Fruit fly (Drosophila melanogaster) whole organism, embryonic: ENCODE measurements around the gene tipE.
A peak's percentile ranks its signal among the peaks of the same experiment; 100 is the strongest.

Experiments used
- Bdp1 ChIP-seq: fragments of 200-800 bp; sonication (Bioruptor generic); optimal IDR thresholded peaks from 3 replicates; lab custom pipeline; 2016; ENCODE audit warnings: missing biosample characterization, missing genetic modification characterization
- C15 ChIP-seq: fragments of 200-800 bp; sonication (Bioruptor generic); IDR thresholded peaks from 3 replicates; pipeline ENCODE4 v1.3.6; 2022; ENCODE audit warnings: missing biosample characterization, missing genetic modification characterization
- CG14050 ChIP-seq: fragments of 200-800 bp; sonication (Bioruptor generic); IDR thresholded peaks from 3 replicates; pipeline ENCODE4 v1.3.6; 2022; ENCODE audit warnings: missing biosample characterization, missing genetic modification characterization
- CG14710 ChIP-seq: fragments of 200-800 bp; sonication (Bioruptor generic); optimal IDR thresholded peaks from 3 replicates; lab custom pipeline; 2019; ENCODE audit warnings: missing biosample characterization, mild to moderate bottlenecking, missing genetic modification characterization, moderate library complexity
- CG15696 ChIP-seq: fragments of 200-800 bp; sonication (Bioruptor generic); optimal IDR thresholded peaks from 2 replicates; lab custom pipeline; 2019; ENCODE audit warnings: missing biosample characterization, mild to moderate bottlenecking, missing genetic modification characterization, moderate library complexity
- CG16815 ChIP-seq: fragments of 200-800 bp; sonication (Bioruptor generic); optimal IDR thresholded peaks from 3 replicates; lab custom pipeline; 2017; ENCODE audit warnings: missing biosample characterization, mild to moderate bottlenecking, missing genetic modification characterization
- CG17186 ChIP-seq: fragments of 200-800 bp; sonication (Bioruptor generic); optimal IDR thresholded peaks from 3 replicates; lab custom pipeline; 2017; ENCODE audit warnings: missing biosample characterization, missing genetic modification reagents, missing genetic modification characterization
- CG1792 ChIP-seq: fragments of 200-800 bp; sonication (Bioruptor generic); optimal IDR thresholded peaks from 2 replicates; lab custom pipeline; 2016; ENCODE audit warnings: missing biosample characterization, missing genetic modification characterization
- CG2116 ChIP-seq: fragments of 200-800 bp; sonication (Bioruptor generic); optimal IDR thresholded peaks from 3 replicates; lab custom pipeline; 2018; ENCODE audit warnings: missing biosample characterization, mild to moderate bottlenecking, missing genetic modification characterization
- CG2712 ChIP-seq: fragments of 200-800 bp; optimal IDR thresholded peaks from 3 replicates; lab custom pipeline; 2019; ENCODE audit warnings: missing biosample characterization, mild to moderate bottlenecking, missing genetic modification characterization, moderate library complexity
- CG33557 ChIP-seq: fragments of 200-800 bp; sonication (Bioruptor generic); optimal IDR thresholded peaks from 2 replicates; lab custom pipeline; 2019; ENCODE audit warnings: missing biosample characterization, mild to moderate bottlenecking, missing genetic modification characterization, moderate library complexity
- CG4282 ChIP-seq: fragments of 200-800 bp; sonication (Bioruptor generic); optimal IDR thresholded peaks from 2 replicates; lab custom pipeline; 2016; ENCODE audit warnings: missing biosample characterization, missing genetic modification characterization
- CG4404 ChIP-seq: fragments of 200-800 bp; sonication (Bioruptor generic); IDR thresholded peaks from 2 replicates; pipeline ENCODE4 v1.3.6; 2022; ENCODE audit warnings: missing biosample characterization, missing genetic modification characterization
- CG6654 ChIP-seq: fragments of 200-800 bp; sonication (Bioruptor generic); optimal IDR thresholded peaks from 2 replicates; lab custom pipeline; 2017; ENCODE audit warnings: missing biosample characterization, mild to moderate bottlenecking, missing genetic modification characterization
- CG7372 ChIP-seq: fragments of 200-800 bp; sonication (Bioruptor generic); IDR thresholded peaks from 2 replicates; pipeline ENCODE4 v1.3.6; 2022; ENCODE audit warnings: missing biosample characterization, missing genetic modification characterization
- CG8089 ChIP-seq: fragments of 200-800 bp; sonication (Bioruptor generic); optimal IDR thresholded peaks from 3 replicates; lab custom pipeline; 2016; ENCODE audit warnings: missing biosample characterization, missing genetic modification characterization
- CG8944 ChIP-seq: fragments of 200-800 bp; sonication (Bioruptor generic); optimal IDR thresholded peaks from 3 replicates; lab custom pipeline; 2016; ENCODE audit warnings: missing biosample characterization, missing genetic modification characterization
- CG9437 ChIP-seq: fragments of 200-800 bp; sonication (Bioruptor generic); optimal IDR thresholded peaks from 2 replicates; lab custom pipeline; 2018; ENCODE audit warnings: missing biosample characterization, mild to moderate bottlenecking, missing genetic modification characterization
- CG9797 ChIP-seq: fragments of 200-800 bp; sonication (Bioruptor generic); optimal IDR thresholded peaks from 3 replicates; lab custom pipeline; 2018; ENCODE audit warnings: missing biosample characterization, mild to moderate bottlenecking, missing genetic modification characterization
- Dbx ChIP-seq: fragments of 200-800 bp; sonication (Bioruptor generic); IDR thresholded peaks from 3 replicates; pipeline ENCODE4 v1.3.6; 2022; ENCODE audit warnings: missing biosample characterization, missing genetic modification characterization
- Dfd ChIP-seq, 2 experiments: fragments of >200 bp; optimal IDR thresholded peaks; 2 replicates each; lab custom pipeline; 2017; ENCODE audit warnings: missing biosample characterization in 2 of 2, missing genetic modification characterization in 2 of 2
- Gsc ChIP-seq: fragments of 200-800 bp; sonication (Bioruptor generic); IDR thresholded peaks from 2 replicates; pipeline ENCODE4 v1.3.6; 2022; ENCODE audit warnings: missing biosample characterization, missing genetic modification characterization
- HmgD ChIP-seq: fragments of 200-800 bp; sonication (Bioruptor generic); optimal IDR thresholded peaks from 3 replicates; lab custom pipeline; 2016; ENCODE audit warnings: missing biosample characterization, missing genetic modification characterization
- Hmr ChIP-seq: fragments of 200-800 bp; sonication (Bioruptor generic); optimal IDR thresholded peaks from 3 replicates; lab custom pipeline; 2017; ENCODE audit warnings: mild to moderate bottlenecking, missing biosample characterization, missing genetic modification reagents, missing genetic modification characterization
- Hr51 ChIP-seq, 2 experiments: fragments of 200-800 bp; sonication (Bioruptor generic); optimal IDR thresholded peaks; 2 replicates in 1 of 2; 3 replicates in 1 of 2; lab custom pipeline; 2016 to 2018; ENCODE audit warnings: missing biosample characterization in 2 of 2, missing genetic modification characterization in 2 of 2, mild to moderate bottlenecking in 1 of 2, moderate library complexity in 1 of 2
- NC2α ChIP-seq: fragments of 200-800 bp; sonication (Bioruptor generic); optimal IDR thresholded peaks from 2 replicates; lab custom pipeline; 2016; ENCODE audit warnings: missing biosample characterization, missing genetic modification characterization
- NFAT ChIP-seq: fragments of 200-800 bp; sonication (Bioruptor generic); IDR thresholded peaks from 2 replicates; pipeline ENCODE4 v1.3.6; 2022; ENCODE audit warnings: missing biosample characterization, missing genetic modification characterization
- Xrp1 ChIP-seq: fragments of 200-800 bp; sonication (Bioruptor generic); IDR thresholded peaks from 2 replicates; pipeline ENCODE4 v1.3.6; 2022; ENCODE audit warnings: missing biosample characterization, missing genetic modification characterization
- abd-A ChIP-seq: fragments of 200-800 bp; sonication (Bioruptor generic); optimal IDR thresholded peaks from 3 replicates; lab custom pipeline; 2019; ENCODE audit warnings: missing biosample characterization, mild to moderate bottlenecking, missing genetic modification characterization, moderate library complexity
- al ChIP-seq: fragments of 200-800 bp; sonication (Bioruptor generic); IDR thresholded peaks from 2 replicates; pipeline ENCODE4 v1.3.6; 2022; ENCODE audit warnings: missing biosample characterization, missing genetic modification characterization
- aop ChIP-seq: fragments of 200-800 bp; sonication (Bioruptor generic); IDR thresholded peaks from 2 replicates; pipeline ENCODE4 v1.3.6; 2022; ENCODE audit warnings: missing biosample characterization, missing genetic modification characterization
- ap ChIP-seq: fragments of 200-800 bp; sonication (Bioruptor generic); IDR thresholded peaks from 2 replicates; pipeline ENCODE4 v1.3.6; 2022; ENCODE audit warnings: missing biosample characterization, missing genetic modification characterization
- ci ChIP-seq: fragments of 200-800 bp; sonication (Bioruptor generic); IDR thresholded peaks from 3 replicates; pipeline ENCODE4 v1.3.6; 2022; ENCODE audit warnings: missing biosample characterization, missing genetic modification characterization
- danr ChIP-seq: fragments of 200-800 bp; sonication (Bioruptor generic); IDR thresholded peaks from 2 replicates; pipeline ENCODE4 v1.3.6; 2022; ENCODE audit warnings: missing biosample characterization, missing genetic modification characterization
- fd102C ChIP-seq: fragments of 200-800 bp; sonication (Bioruptor generic); optimal IDR thresholded peaks from 2 replicates; lab custom pipeline; 2018; ENCODE audit warnings: missing biosample characterization, mild to moderate bottlenecking, missing genetic modification characterization, moderate library complexity
- gfzf ChIP-seq: fragments of 200-800 bp; sonication (Bioruptor generic); optimal IDR thresholded peaks from 2 replicates; lab custom pipeline; 2016; ENCODE audit warnings: missing biosample characterization, mild to moderate bottlenecking, missing genetic modification characterization, moderate library complexity
- ham ChIP-seq: fragments of 200-800 bp; sonication (Bioruptor generic); IDR thresholded peaks from 2 replicates; pipeline ENCODE4 v1.3.6; 2022; ENCODE audit warnings: missing biosample characterization, missing genetic modification characterization
- her ChIP-seq: fragments of 200-800 bp; sonication (Bioruptor generic); optimal IDR thresholded peaks from 2 replicates; lab custom pipeline; 2016; ENCODE audit warnings: missing biosample characterization, missing genetic modification characterization
- jing ChIP-seq: fragments of 200-800 bp; sonication (Bioruptor generic); optimal IDR thresholded peaks from 2 replicates; lab custom pipeline; 2018; ENCODE audit warnings: missing biosample characterization, mild to moderate bottlenecking, missing genetic modification characterization
- kni ChIP-seq: fragments of 200-800 bp; sonication (Bioruptor generic); optimal IDR thresholded peaks from 3 replicates; lab custom pipeline; 2017; ENCODE audit warnings: mild to moderate bottlenecking, missing biosample characterization, missing genetic modification reagents, missing genetic modification characterization
- lola ChIP-seq, 3 experiments: fragments of >200 bp in 2 of 3; fragments of 200-800 bp in 1 of 3; sonication (Bioruptor generic) in 1 of 3; optimal IDR thresholded peaks; 2 replicates each; lab custom pipeline; 2017 to 2019; ENCODE audit warnings: missing biosample characterization in 3 of 3, missing genetic modification characterization in 3 of 3, mild to moderate bottlenecking in 1 of 3, moderate library complexity in 1 of 3
- lov ChIP-seq, 2 experiments: fragments of 200-800 bp in 1 of 2; fragments of >200 bp in 1 of 2; sonication (Bioruptor generic) in 1 of 2; IDR thresholded peaks in 1 of 2; optimal IDR thresholded peaks in 1 of 2; 2 replicates in 1 of 2; 3 replicates in 1 of 2; pipeline versions ENCODE4 v1.3.6 to Lab custom; 2017 to 2022; ENCODE audit warnings: missing biosample characterization in 1 of 2, missing genetic modification characterization in 1 of 2
- mam ChIP-seq: fragments of 200-800 bp; sonication (Bioruptor generic); optimal IDR thresholded peaks from 3 replicates; lab custom pipeline; 2016; ENCODE audit warnings: missing biosample characterization, missing genetic modification characterization
- nau ChIP-seq: fragments of 200-800 bp; sonication (Bioruptor generic); optimal IDR thresholded peaks from 3 replicates; lab custom pipeline; 2017; ENCODE audit warnings: missing biosample characterization, mild to moderate bottlenecking, missing genetic modification characterization, missing genetic modification reagents
- pb ChIP-seq: fragments of 200-800 bp; sonication (Bioruptor generic); optimal IDR thresholded peaks from 3 replicates; lab custom pipeline; 2016; ENCODE audit warnings: missing biosample characterization, missing genetic modification characterization
- psq ChIP-seq: fragments of 200-800 bp; sonication (Bioruptor generic); optimal IDR thresholded peaks from 2 replicates; lab custom pipeline; 2017; ENCODE audit warnings: missing biosample characterization, missing genetic modification characterization
- schlank ChIP-seq: fragments of 200-800 bp; sonication (Bioruptor generic); optimal IDR thresholded peaks from 2 replicates; lab custom pipeline; 2018; ENCODE audit warnings: missing biosample characterization, mild to moderate bottlenecking, missing genetic modification characterization
- slou ChIP-seq: fragments of 200-800 bp; sonication (Bioruptor generic); optimal IDR thresholded peaks from 3 replicates; lab custom pipeline; 2016; ENCODE audit warnings: missing biosample characterization, missing genetic modification characterization
- sr ChIP-seq: fragments of 200-800 bp; sonication (Bioruptor generic); IDR thresholded peaks from 3 replicates; pipeline ENCODE4 v1.3.6; 2022; ENCODE audit warnings: missing biosample characterization, missing genetic modification characterization
- toy ChIP-seq: fragments of 200-800 bp; sonication (Bioruptor generic); IDR thresholded peaks from 2 replicates; pipeline ENCODE4 v1.3.6; 2022; ENCODE audit warnings: missing biosample characterization, missing genetic modification characterization
- usp ChIP-seq: fragments of >200 bp; optimal IDR thresholded peaks from 2 replicates; lab custom pipeline; 2017; ENCODE audit warnings: missing biosample characterization, missing genetic modification characterization
- yki ChIP-seq: fragments of >200 bp; optimal IDR thresholded peaks from 3 replicates; lab custom pipeline; 2018

tipE gene

dm6 chr3L:4158361-4158760, 29.9 kb upstream of the tipE start (continued):
- no peak for TF ChIP-seq CG8089
- no peak for TF ChIP-seq C15 (GFP tag; lab: Robert Waterston, UW)
- TF ChIP-seq Bdp1 (GFP tag; lab: Kevin White, UChicago), result no peak
- TF ChIP-seq kni (GFP tag; lab: Kevin White, UChicago), result no peak
- peak in 1 of 3 experiments; percentile 58 for TF ChIP-seq lola (GFP tag; optimal IDR thresholded peaks at IDR 0.05; lab: Kevin White, UChicago)
- no peak for TF ChIP-seq abd-A (tag; lab: Kevin White, UChicago)
- TF ChIP-seq jing, result no peak
- TF ChIP-seq CG15696 (tag; lab: Kevin White, UChicago), result peak; percentile 83
- no peak for TF ChIP-seq NFAT (GFP tag; lab: Robert Waterston, UW)
- TF ChIP-seq pb, result no peak
- no peak for TF ChIP-seq psq (GFP tag; lab: Kevin White, UChicago)
- TF ChIP-seq Xrp1 (GFP tag; lab: Robert Waterston, UW), result peak; percentile 76
- no peak for TF ChIP-seq gfzf (GFP tag; lab: Kevin White, UChicago)
- TF ChIP-seq NC2α, result no peak
- TF ChIP-seq danr, result no peak
- TF ChIP-seq ci, result 0 out of 3 replicates have a peak, but pooled peaks have one; percentile 25
- TF ChIP-seq CG9437 (GFP tag; lab: Kevin White, UChicago), result no peak
- no peak for TF ChIP-seq toy (GFP tag; lab: Robert Waterston, UW)
- TF ChIP-seq her (GFP tag; lab: Kevin White, UChicago), result no peak
- no peak for TF ChIP-seq Gsc (GFP tag; lab: Robert Waterston, UW)
- no peak for TF ChIP-seq CG1792 (GFP tag; lab: Kevin White, UChicago)
- no peak for TF ChIP-seq mam (GFP tag; lab: Kevin White, UChicago)
- TF ChIP-seq slou (GFP tag; lab: Kevin White, UChicago), result no peak
- TF ChIP-seq al (GFP tag; lab: Robert Waterston, UW), result no peak
- no peak for TF ChIP-seq CG2116 (GFP tag; lab: Kevin White, UChicago)
- peak; percentile 1 for TF ChIP-seq CG16815 (GFP tag; lab: Kevin White, UChicago)
- TF ChIP-seq nau, result no peak
- TF ChIP-seq sr, result no peak
- TF ChIP-seq CG4282 (GFP tag; lab: Kevin White, UChicago), result no peak
- no peak for TF ChIP-seq CG8944 (GFP tag; lab: Kevin White, UChicago)
- no peak for TF ChIP-seq CG17186
- no peak for TF ChIP-seq aop (GFP tag; lab: Robert Waterston, UW)
- TF ChIP-seq CG14050 (GFP tag; lab: Robert Waterston, UW), result no peak
- TF ChIP-seq Dbx (GFP tag; lab: Robert Waterston, UW), result no peak
- TF ChIP-seq Dfd (GFP tag; optimal IDR thresholded peaks at IDR 0.05; lab: Kevin White, UChicago), result no peak
- TF ChIP-seq CG2712 (tag; lab: Kevin White, UChicago), result peak; percentile 72
- TF ChIP-seq usp (GFP tag; lab: Kevin White, UChicago), result no peak
- TF ChIP-seq HmgD (GFP tag; lab: Kevin White, UChicago), result no peak
- peak; percentile 22 for TF ChIP-seq CG33557 (GFP tag; lab: Kevin White, UChicago)
- peak; percentile 39 for TF ChIP-seq CG14710 (tag; lab: Kevin White, UChicago)
- no peak for TF ChIP-seq lov (optimal IDR thresholded peaks at IDR 0.05; lab: Kevin White, UChicago)
- TF ChIP-seq lov (GFP tag; IDR thresholded peaks at IDR 0.05; lab: Robert Waterston, UW), result 0 out of 3 replicates have a peak, but pooled peaks have one; percentile 17
- peak; percentile 53 for TF ChIP-seq fd102C (GFP tag; lab: Kevin White, UChicago)
- TF ChIP-seq CG6654 (GFP tag; lab: Kevin White, UChicago), result no peak
- no peak for TF ChIP-seq CG9797
- TF ChIP-seq Hr51 (GFP tag; optimal IDR thresholded peaks at IDR 0.05; lab: Kevin White, UChicago), result no peak
- TF ChIP-seq schlank (tag; lab: Kevin White, UChicago), result no peak
- no peak for TF ChIP-seq yki
- TF ChIP-seq ham, result no peak
- no peak for TF ChIP-seq CG7372 (GFP tag; lab: Robert Waterston, UW)
- TF ChIP-seq CG4404 (GFP tag; lab: Robert Waterston, UW), result peak; percentile 76
- TF ChIP-seq Hmr, result no peak
- no peak for TF ChIP-seq ap (GFP tag; lab: Robert Waterston, UW)
